Fruit fly (Drosophila melanogaster) whole organism, prepupa: ENCODE data around the gene CG42833.

Source experiments
- Blimp-1 ChIP-seq: fragments of 200-800 bp; sonication (Bioruptor generic); optimal IDR thresholded peaks from 3 replicates; lab custom pipeline; 2017; ENCODE audit warnings: missing biosample characterization, missing genetic modification characterization, mild to moderate bottlenecking, moderate library complexity, missing genetic modification reagents
- CG10669 ChIP-seq: fragments of 200-800 bp; sonication (Bioruptor generic); optimal IDR thresholded peaks from 3 replicates; lab custom pipeline; 2018; ENCODE audit warnings: missing biosample characterization, mild to moderate bottlenecking, missing genetic modification characterization, moderate library complexity
- CG16779 ChIP-seq: fragments of 200-800 bp; sonication (Bioruptor generic); optimal IDR thresholded peaks from 3 replicates; lab custom pipeline; 2017; ENCODE audit warnings: missing biosample characterization, mild to moderate bottlenecking, missing genetic modification characterization
- Eip78C ChIP-seq: fragments of 200-800 bp; sonication (Bioruptor generic); peaks from one replicate; lab custom pipeline; 2016; ENCODE audit warnings: missing biosample characterization, missing genetic modification characterization
- Gug ChIP-seq: fragments of 200-800 bp; sonication (Bioruptor generic); IDR thresholded peaks from 2 replicates; pipeline ENCODE4 v1.3.6; 2022; ENCODE audit warnings: missing biosample characterization, missing genetic modification characterization
- OdsH ChIP-seq: fragments of 200-800 bp; sonication (Bioruptor generic); optimal IDR thresholded peaks from 3 replicates; lab custom pipeline; 2016; ENCODE audit warnings: missing biosample characterization, missing genetic modification characterization
- Smox ChIP-seq: fragments of 200-800 bp; sonication (Bioruptor generic); optimal IDR thresholded peaks from 3 replicates; lab custom pipeline; 2016; ENCODE audit warnings: missing biosample characterization, missing genetic modification characterization
- Sox14 ChIP-seq: fragments of 200-800 bp; sonication (Bioruptor generic); optimal IDR thresholded peaks from 3 replicates; lab custom pipeline; 2016; ENCODE audit warnings: missing biosample characterization, missing genetic modification characterization

dm6 chr3L:20183345-20184088 is 16.4 kb upstream of the CG42833 start:
- TF ChIP-seq Sox14 (GFP tag; lab: Kevin White, UChicago): peak; percentile 70
- TF ChIP-seq CG16779: no peak
- TF ChIP-seq Eip78C (GFP tag; lab: Kevin White, UChicago): peak; percentile 89
- TF ChIP-seq Blimp-1 (GFP tag; lab: Kevin White, UChicago): no peak
- TF ChIP-seq OdsH (GFP tag; lab: Kevin White, UChicago): peak; percentile 78
- no peak; the same call in 1 of the 2 replicates for TF ChIP-seq Gug
- TF ChIP-seq CG10669 (GFP tag; lab: Kevin White, UChicago): peak; percentile 68
- peak; percentile 50 for TF ChIP-seq Smox (GFP tag; lab: Kevin White, UChicago)
